Fruit fly (Drosophila melanogaster) whole organism, prepupa: Measurements from ENCODE around the gene CG33920.

ENCODE experiments used
- CG32006 ChIP-seq: fragments of 200-800 bp; sonication (Bioruptor generic); optimal IDR thresholded peaks from 3 replicates; lab custom pipeline; 2017; ENCODE audit warnings: missing biosample characterization, mild to moderate bottlenecking, missing genetic modification characterization
- CG9139 ChIP-seq: fragments of 200-800 bp; sonication (Bioruptor generic); optimal IDR thresholded peaks from 3 replicates; lab custom pipeline; 2017; ENCODE audit warnings: missing biosample characterization, mild to moderate bottlenecking, missing genetic modification characterization
- Gug ChIP-seq: fragments of 200-800 bp; sonication (Bioruptor generic); IDR thresholded peaks from 2 replicates; pipeline ENCODE4 v1.3.6; 2022; ENCODE audit warnings: missing biosample characterization, missing genetic modification characterization
- lz ChIP-seq: fragments of 200-800 bp; sonication (Bioruptor generic); optimal IDR thresholded peaks from 3 replicates; lab custom pipeline; 2016; ENCODE audit warnings: missing biosample characterization, missing genetic modification characterization
- net ChIP-seq: fragments of 200-800 bp; sonication (Bioruptor generic); optimal IDR thresholded peaks from 3 replicates; lab custom pipeline; 2016; ENCODE audit warnings: missing biosample characterization, missing genetic modification characterization

- TF ChIP-seq CG32006 (GFP tag; lab: Kevin White, UChicago) (no peak), net (GFP tag; lab: Kevin White, UChicago) (no peak), Gug (no peak), CG9139 (GFP tag; lab: Kevin White, UChicago) (no peak), lz (GFP tag; lab: Kevin White, UChicago) (no peak)
Observed at dm6 chr3R:31035046-31035445, 9.9 kb downstream of the CG33920 start, which contains the start of gene CG33773.
